Worm (Caenorhabditis elegans) whole organism, L3 larva: ENCODE data around the gene F25F2.1.

Experiments used
- ceh-16 ChIP-seq: sonication (generic microtip); optimal IDR thresholded peaks from 2 replicates; lab custom pipeline; 2017; ENCODE audit warnings: missing biosample characterization, missing genetic modification characterization
- elt-2 ChIP-seq: sonication (generic microtip); optimal IDR thresholded peaks from 2 replicates; lab custom pipeline; 2016; ENCODE audit warnings: missing genetic modification reagents, mild to moderate bottlenecking, missing genetic modification characterization, missing compliant biosample characterization
- pha-4 ChIP-seq: fragments of 150-350 bp; optimal IDR thresholded peaks from 2 replicates; lab custom pipeline; 2014; ENCODE audit warnings: missing biosample characterization, missing genetic modification reagents, missing genetic modification characterization
- pqm-1 ChIP-seq: fragments of 150-350 bp; optimal IDR thresholded peaks from 2 replicates; lab custom pipeline; 2017; ENCODE audit warnings: missing biosample characterization, missing genetic modification characterization, inconsistent platforms

Gene F25F2.1

ce11 chrIII:4561286-4561685, 52.6 kb downstream of the F25F2.1 start:
- TF ChIP-seq pqm-1 (peak; percentile 14), elt-2 (tag; lab: Kevin White, UChicago) (peak; percentile 26), ceh-16 (tag; lab: Kevin White, UChicago) (no peak), pha-4 (tag; lab: Kevin White, UChicago) (peak; percentile 79)
